Fruit fly (Drosophila melanogaster) whole organism, embryonic: Measurements from ENCODE around the gene SclB.
A peak's percentile ranks its signal among the peaks of the same experiment; 100 is the strongest.

ENCODE experiments used
- Aef1 ChIP-seq: fragments of 200-800 bp; sonication (Bioruptor generic); IDR thresholded peaks from 3 replicates; pipeline ENCODE4 v1.3.6; 2022; ENCODE audit warnings: missing biosample characterization, missing genetic modification characterization
- B-H2 ChIP-seq: fragments of 200-800 bp; sonication (Bioruptor generic); optimal IDR thresholded peaks from 2 replicates; lab custom pipeline; 2018; ENCODE audit warnings: missing biosample characterization, mild to moderate bottlenecking, missing genetic modification characterization
- Blimp-1 ChIP-seq: fragments of 200-800 bp; sonication (Bioruptor generic); optimal IDR thresholded peaks from 3 replicates; lab custom pipeline; 2018; ENCODE audit warnings: missing biosample characterization, missing genetic modification characterization, mild to moderate bottlenecking, moderate library complexity, missing genetic modification reagents
- Bteb2 ChIP-seq: fragments of 200-800 bp; sonication (Bioruptor generic); optimal IDR thresholded peaks from 2 replicates; lab custom pipeline; 2016; ENCODE audit warnings: missing biosample characterization, missing genetic modification characterization
- CG10979 ChIP-seq: fragments of 200-800 bp; sonication (Bioruptor generic); optimal IDR thresholded peaks from 2 replicates; lab custom pipeline; 2018; ENCODE audit warnings: missing biosample characterization, mild to moderate bottlenecking, missing genetic modification characterization, moderate library complexity
- CG12071 ChIP-seq: fragments of 200-800 bp; sonication (Bioruptor generic); optimal IDR thresholded peaks from 3 replicates; lab custom pipeline; 2018; ENCODE audit warnings: missing biosample characterization, mild to moderate bottlenecking, missing genetic modification characterization
- CG12391 ChIP-seq: fragments of 200-800 bp; sonication (Bioruptor generic); optimal IDR thresholded peaks from 3 replicates; lab custom pipeline; 2018; ENCODE audit warnings: missing biosample characterization, mild to moderate bottlenecking, missing genetic modification characterization, moderate library complexity
- CG12659 ChIP-seq: fragments of 200-800 bp; sonication (Bioruptor generic); optimal IDR thresholded peaks from 3 replicates; lab custom pipeline; 2017; ENCODE audit warnings: mild to moderate bottlenecking, missing biosample characterization, missing genetic modification reagents, missing genetic modification characterization
- CG1603 ChIP-seq: fragments of 200-800 bp; sonication (Bioruptor generic); optimal IDR thresholded peaks from 2 replicates; lab custom pipeline; 2019; ENCODE audit warnings: missing biosample characterization, mild to moderate bottlenecking, missing genetic modification characterization, moderate library complexity
- CG18619 ChIP-seq: fragments of 200-800 bp; sonication (Bioruptor generic); optimal IDR thresholded peaks from 3 replicates; lab custom pipeline; 2017; ENCODE audit warnings: missing biosample characterization, mild to moderate bottlenecking, missing genetic modification characterization
- CG3847 ChIP-seq: fragments of 200-800 bp; sonication (Bioruptor generic); IDR thresholded peaks from 2 replicates; pipeline ENCODE4 v1.3.6; 2022; ENCODE audit warnings: missing biosample characterization, missing genetic modification characterization
- CG6854 ChIP-seq: fragments of 200-800 bp; sonication (Bioruptor generic); optimal IDR thresholded peaks from 3 replicates; lab custom pipeline; 2017; ENCODE audit warnings: missing biosample characterization, mild to moderate bottlenecking, missing genetic modification characterization
- Doc2 ChIP-seq: fragments of 200-800 bp; sonication (Bioruptor generic); IDR thresholded peaks from 2 replicates; pipeline ENCODE4 v1.3.6; 2022; ENCODE audit warnings: missing biosample characterization, missing genetic modification characterization
- Elba2 ChIP-seq: fragments of 200-800 bp; sonication (Bioruptor generic); optimal IDR thresholded peaks from 3 replicates; lab custom pipeline; 2016; ENCODE audit warnings: missing biosample characterization, missing genetic modification characterization
- Gug ChIP-seq: fragments of 200-800 bp; sonication (Bioruptor generic); IDR thresholded peaks from 4 replicates; pipeline ENCODE4 v1.3.6; 2022; ENCODE audit warnings: missing biosample characterization, missing genetic modification characterization
- H2.0 ChIP-seq: fragments of 200-800 bp; sonication (Bioruptor generic); IDR thresholded peaks from 2 replicates; pipeline ENCODE4 v1.3.6; 2022; ENCODE audit warnings: missing biosample characterization, missing genetic modification characterization
- HLH54F ChIP-seq: fragments of 200-800 bp; sonication (Bioruptor generic); optimal IDR thresholded peaks from 3 replicates; lab custom pipeline; 2016; ENCODE audit warnings: missing biosample characterization, missing genetic modification characterization
- Kr ChIP-seq: fragments of 200-800 bp; sonication (Bioruptor generic); optimal IDR thresholded peaks from 2 replicates; lab custom pipeline; 2017; ENCODE audit warnings: missing biosample characterization, mild to moderate bottlenecking, missing genetic modification characterization
- MBD-R2 ChIP-seq: fragments of 200-800 bp; sonication (Bioruptor generic); IDR thresholded peaks from 2 replicates; pipeline ENCODE4 v1.3.6; 2022; ENCODE audit warnings: missing biosample characterization, missing genetic modification characterization
- Med ChIP-seq: fragments of 200-800 bp; sonication (Bioruptor generic); peaks from one replicate; lab custom pipeline; 2016; ENCODE audit warnings: missing biosample characterization, missing genetic modification characterization, mild to moderate bottlenecking, inconsistent platforms, moderate library complexity
- Myb ChIP-seq: fragments of 200-800 bp; sonication (Bioruptor generic); optimal IDR thresholded peaks from 2 replicates; lab custom pipeline; 2016; ENCODE audit warnings: missing biosample characterization, missing genetic modification characterization
- Nf-YB ChIP-seq: fragments of 200-800 bp; sonication (Bioruptor generic); optimal IDR thresholded peaks from 3 replicates; lab custom pipeline; 2019; ENCODE audit warnings: missing biosample characterization, mild to moderate bottlenecking, missing genetic modification characterization, moderate library complexity
- Sry-δ ChIP-seq: fragments of 200-800 bp; sonication (Bioruptor generic); optimal IDR thresholded peaks from 2 replicates; lab custom pipeline; 2016; ENCODE audit warnings: missing biosample characterization, missing genetic modification characterization
- Ssrp ChIP-seq: fragments of 200-800 bp; sonication (Bioruptor generic); optimal IDR thresholded peaks from 2 replicates; lab custom pipeline; 2018; ENCODE audit warnings: missing biosample characterization, mild to moderate bottlenecking, missing genetic modification characterization, moderate library complexity
- Vsx1 ChIP-seq: fragments of 200-800 bp; sonication (Bioruptor generic); optimal IDR thresholded peaks from 2 replicates; lab custom pipeline; 2017; ENCODE audit warnings: missing biosample characterization, mild to moderate bottlenecking, missing genetic modification characterization, missing genetic modification reagents
- ab ChIP-seq: fragments of 200-800 bp; sonication (Bioruptor generic); optimal IDR thresholded peaks from 2 replicates; lab custom pipeline; 2016; ENCODE audit warnings: missing biosample characterization, missing genetic modification characterization
- ac ChIP-seq: fragments of 200-800 bp; sonication (Bioruptor generic); optimal IDR thresholded peaks from 3 replicates; lab custom pipeline; 2017; ENCODE audit warnings: missing biosample characterization, mild to moderate bottlenecking, missing genetic modification characterization
- amos ChIP-seq: fragments of 200-800 bp; sonication (Bioruptor generic); IDR thresholded peaks from 2 replicates; pipeline ENCODE4 v1.3.6; 2022; ENCODE audit warnings: missing biosample characterization, missing genetic modification characterization; ENCODE audit not compliant: partially characterized antibody
- br ChIP-seq: fragments of >200 bp; optimal IDR thresholded peaks from 2 replicates; lab custom pipeline; 2017
- chif ChIP-seq, 2 experiments: fragments of 200-800 bp; sonication (Bioruptor generic); optimal IDR thresholded peaks; 3 replicates each; lab custom pipeline; 2016; ENCODE audit warnings: missing biosample characterization in 2 of 2, missing genetic modification characterization in 2 of 2
- chn ChIP-seq: fragments of 200-800 bp; sonication (Bioruptor generic); optimal IDR thresholded peaks from 2 replicates; lab custom pipeline; 2016; ENCODE audit warnings: missing biosample characterization, missing genetic modification characterization
- cwo ChIP-seq: fragments of 200-800 bp; sonication (Bioruptor generic); optimal IDR thresholded peaks from 3 replicates; lab custom pipeline; 2017; ENCODE audit warnings: missing biosample characterization, missing genetic modification characterization, mild to moderate bottlenecking, moderate library complexity, missing genetic modification reagents
- gem ChIP-seq: fragments of 200-800 bp; sonication (Bioruptor generic); optimal IDR thresholded peaks from 2 replicates; lab custom pipeline; 2019; ENCODE audit warnings: missing biosample characterization, mild to moderate bottlenecking, missing genetic modification characterization, moderate library complexity
- grn ChIP-seq: fragments of 200-800 bp; sonication (Bioruptor generic); optimal IDR thresholded peaks from 3 replicates; lab custom pipeline; 2017; ENCODE audit warnings: missing biosample characterization, missing genetic modification characterization
- hkb ChIP-seq, 2 experiments: fragments of 200-800 bp in 1 of 2; fragments of >200 bp in 1 of 2; sonication (Bioruptor generic) in 1 of 2; IDR thresholded peaks in 1 of 2; optimal IDR thresholded peaks in 1 of 2; 2 replicates each; pipeline versions ENCODE4 v1.3.6 to Lab custom; 2017 to 2022; ENCODE audit warnings: missing biosample characterization in 1 of 2, missing genetic modification characterization in 1 of 2
- inv ChIP-seq: fragments of 200-800 bp; sonication (Bioruptor generic); IDR thresholded peaks from 2 replicates; pipeline ENCODE4 v1.3.6; 2022; ENCODE audit warnings: missing biosample characterization, missing genetic modification characterization; ENCODE audit not compliant: partially characterized antibody
- knrl ChIP-seq: fragments of 200-800 bp; sonication (Bioruptor generic); IDR thresholded peaks from 3 replicates; pipeline ENCODE4 v1.3.6; 2022; ENCODE audit warnings: missing biosample characterization, missing genetic modification characterization; ENCODE audit not compliant: partially characterized antibody
- lola ChIP-seq, 3 experiments: fragments of >200 bp in 2 of 3; fragments of 200-800 bp in 1 of 3; sonication (Bioruptor generic) in 1 of 3; optimal IDR thresholded peaks; 2 replicates each; lab custom pipeline; 2017 to 2019; ENCODE audit warnings: missing biosample characterization in 3 of 3, missing genetic modification characterization in 3 of 3, mild to moderate bottlenecking in 1 of 3, moderate library complexity in 1 of 3
- luna ChIP-seq: fragments of 200-800 bp; sonication (Bioruptor generic); optimal IDR thresholded peaks from 2 replicates; lab custom pipeline; 2016; ENCODE audit warnings: missing biosample characterization, missing genetic modification characterization
- mld ChIP-seq: fragments of 200-800 bp; sonication (Bioruptor generic); IDR thresholded peaks from 3 replicates; pipeline ENCODE4 v1.3.6; 2022; ENCODE audit warnings: missing biosample characterization, missing genetic modification characterization; ENCODE audit not compliant: partially characterized antibody
- nerfin-1 ChIP-seq: fragments of 200-800 bp; sonication (Bioruptor generic); optimal IDR thresholded peaks from 3 replicates; lab custom pipeline; 2019; ENCODE audit warnings: missing biosample characterization, mild to moderate bottlenecking, missing genetic modification characterization, moderate library complexity
- pan ChIP-seq, 4 experiments: fragments of >200 bp in 3 of 4; fragments of 200-800 bp in 1 of 4; sonication (Bioruptor generic) in 1 of 4; optimal IDR thresholded peaks in 3 of 4; IDR thresholded peaks in 1 of 4; 2 replicates each; pipeline versions ENCODE4 v1.3.6 to Lab custom; 2017 to 2022; ENCODE audit warnings: missing biosample characterization in 2 of 4, missing genetic modification characterization in 2 of 4, mixed read lengths in 1 of 4
- prd ChIP-seq, 3 experiments: fragments of >200 bp in 2 of 3; fragments of 200-800 bp in 1 of 3; sonication (Bioruptor generic) in 1 of 3; optimal IDR thresholded peaks in 2 of 3; IDR thresholded peaks in 1 of 3; 2 replicates in 2 of 3; 3 replicates in 1 of 3; pipeline versions ENCODE4 v1.3.6 to Lab custom; 2017 to 2022; ENCODE audit warnings: missing biosample characterization in 1 of 3, missing genetic modification characterization in 1 of 3
- sd ChIP-seq: fragments of 200-800 bp; sonication (Bioruptor generic); optimal IDR thresholded peaks from 3 replicates; lab custom pipeline; 2018; ENCODE audit warnings: missing biosample characterization, mild to moderate bottlenecking, missing genetic modification characterization, moderate library complexity
- sna ChIP-seq: fragments of 200-800 bp; sonication (Bioruptor generic); IDR thresholded peaks from 2 replicates; pipeline ENCODE4 v1.3.6; 2022; ENCODE audit warnings: missing biosample characterization, missing genetic modification characterization; ENCODE audit not compliant: partially characterized antibody
- so ChIP-seq: fragments of 200-800 bp; sonication (Bioruptor generic); IDR thresholded peaks from 3 replicates; pipeline ENCODE4 v1.3.6; 2022; ENCODE audit warnings: missing biosample characterization, missing genetic modification characterization
- unpg ChIP-seq: fragments of 200-800 bp; sonication (Bioruptor generic); optimal IDR thresholded peaks from 3 replicates; lab custom pipeline; 2018; ENCODE audit warnings: missing biosample characterization, mild to moderate bottlenecking, missing genetic modification characterization, moderate library complexity
- usp ChIP-seq: fragments of >200 bp; optimal IDR thresholded peaks from 2 replicates; lab custom pipeline; 2017; ENCODE audit warnings: missing biosample characterization, missing genetic modification characterization

Gene SclB

DNA sequence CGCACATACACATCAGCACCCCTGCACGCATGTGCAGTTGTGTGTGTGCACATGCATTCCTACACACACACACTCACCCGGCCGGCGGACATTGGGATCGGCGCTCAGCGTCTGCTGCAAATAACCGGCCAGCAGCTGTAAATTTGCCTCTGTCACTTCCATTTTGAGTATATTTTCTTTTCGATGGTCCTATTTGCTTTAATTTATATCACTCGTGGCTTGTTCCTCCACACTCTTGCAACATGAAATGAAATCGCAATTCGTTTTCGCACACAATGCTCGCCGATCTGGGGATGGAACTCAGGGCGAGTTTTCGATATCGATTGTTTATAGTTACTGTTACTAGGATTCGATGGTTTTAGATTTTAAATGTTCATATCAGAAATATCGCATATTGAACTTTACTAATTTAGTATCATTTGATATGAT is 12.9 kb upstream of the SclB start, which contains the start of gene Cse1 (continued):
- TF ChIP-seq Kr (no peak), unpg (GFP tag; lab: Kevin White, UChicago) (no peak), usp (no peak), CG1603 (tag; lab: Kevin White, UChicago) (no peak), cwo (GFP tag; lab: Kevin White, UChicago) (no peak), amos (GFP tag; lab: Robert Waterston, UW) (peak; percentile 69), CG3847 (no peak), prd (optimal IDR thresholded peaks at IDR 0.05; lab: Kevin White, UChicago) (no peak), prd (GFP tag; IDR thresholded peaks at IDR 0.05; lab: Robert Waterston, UW) (no peak), CG12659 (GFP tag; lab: Kevin White, UChicago) (peak; percentile 21), B-H2 (GFP tag; lab: Kevin White, UChicago) (no peak), Vsx1 (GFP tag; lab: Kevin White, UChicago) (no peak), sd (tag; lab: Kevin White, UChicago) (peak; percentile 76), ac (no peak), sna (GFP tag; lab: Robert Waterston, UW) (peak; percentile 70), Gug (GFP tag; lab: Robert Waterston, UW) (no peak), luna (GFP tag; lab: Kevin White, UChicago) (no peak), Med (GFP tag; lab: Kevin White, UChicago) (peak; percentile 59), chif (GFP tag; optimal IDR thresholded peaks at IDR 0.05; lab: Kevin White, UChicago) (no peak), Aef1 (GFP tag; lab: Robert Waterston, UW) (no peak), CG10979 (tag; lab: Kevin White, UChicago) (no peak), nerfin-1 (peak; percentile 98), H2.0 (no peak), HLH54F (no peak), Elba2 (GFP tag; lab: Kevin White, UChicago) (no peak), Ssrp (tag; lab: Kevin White, UChicago) (no peak), grn (GFP tag; lab: Kevin White, UChicago) (no peak), CG18619 (GFP tag; lab: Kevin White, UChicago) (no peak), Myb (peak; percentile 12), MBD-R2 (GFP tag; lab: Robert Waterston, UW) (peak; percentile 45; the same call in 1 of the 2 replicates), lola (GFP tag; optimal IDR thresholded peaks at IDR 0.05; lab: Kevin White, UChicago) (no peak), br (lab: Kevin White, UChicago) (no peak), Nf-YB (GFP tag; lab: Kevin White, UChicago) (no peak), Blimp-1 (GFP tag; lab: Kevin White, UChicago) (no peak), so (GFP tag; lab: Robert Waterston, UW) (no peak), knrl (GFP tag; lab: Robert Waterston, UW) (peak; percentile 68), CG6854 (GFP tag; lab: Kevin White, UChicago) (no peak), gem (tag; lab: Kevin White, UChicago) (no peak), Doc2 (GFP tag; lab: Robert Waterston, UW) (no peak), CG12391 (tag; lab: Kevin White, UChicago) (no peak), pan (optimal IDR thresholded peaks at IDR 0.05; lab: Kevin White, UChicago) (no peak), pan (GFP tag; optimal IDR thresholded peaks at IDR 0.05 in 1 of 2, IDR thresholded peaks at IDR 0.05 in 1 of 2) (no peak), CG12071 (GFP tag; lab: Kevin White, UChicago) (no peak), inv (peak; percentile 55; the same call in 1 of the 2 replicates), mld (GFP tag; lab: Robert Waterston, UW) (peak; percentile 52; the same call in 1 of the 3 replicates), chn (GFP tag; lab: Kevin White, UChicago) (no peak), ab (GFP tag; lab: Kevin White, UChicago) (no peak), Bteb2 (GFP tag; lab: Kevin White, UChicago) (no peak), Sry-δ (peak; percentile 81), hkb (optimal IDR thresholded peaks at IDR 0.05; lab: Kevin White, UChicago) (no peak), hkb (GFP tag; IDR thresholded peaks at IDR 0.05; lab: Robert Waterston, UW) (no peak)
